Worm (Caenorhabditis elegans): ENCODE results near the gene clec-54.

Gene clec-54

ce11 chrV:14468196-14468874, 8.4 kb upstream of the clec-54 start, which contains the start of gene srz-97 (continued):
- TF ChIP-seq madf-9 (GFP tag; conservative IDR thresholded peaks at IDR 0.05) (no peak), set-16 (GFP tag; IDR thresholded peaks at IDR 0.05) (no peak; the same call in none of the 2 replicates), pqm-1 (tag; optimal IDR thresholded peaks at IDR 0.05) (no peak), F44E2.7 (GFP tag; IDR thresholded peaks at IDR 0.05) (no peak), dpl-1 (GFP tag; optimal IDR thresholded peaks at IDR 0.05) (no peak), nhr-11 (tag; optimal IDR thresholded peaks at IDR 0.05) (no peak), spr-3 (GFP tag; optimal IDR thresholded peaks at IDR 0.05) (no peak), tra-1 (GFP tag; IDR thresholded peaks at IDR 0.05) (peak; percentile 40), ceh-20 (GFP tag; IDR thresholded peaks at IDR 0.05) (0 out of 2 replicates have a peak, but pooled peaks have one; percentile 31), spr-1 (tag; optimal IDR thresholded peaks at IDR 0.05) (peak; percentile 42), nhr-25 (tag; optimal IDR thresholded peaks at IDR 0.05; ENCODE audit: borderline replicate concordance, insufficient read depth) (peak; percentile 21), zag-1 (tag; optimal IDR thresholded peaks at IDR 0.05) (no peak), unc-130 (GFP tag; optimal IDR thresholded peaks at IDR 0.05) (peak; percentile 58), lin-29 (GFP tag; IDR thresholded peaks at IDR 0.05) (no peak), php-3 (GFP tag; IDR thresholded peaks at IDR 0.05) (peak; percentile 61; the same call in 1 of the 2 replicates), ceh-44 (GFP tag; IDR thresholded peaks at IDR 0.05) (0 out of 2 replicates have a peak, but pooled peaks have one; percentile 58), aly-2 (tag; optimal IDR thresholded peaks at IDR 0.05) (no peak), ceh-62 (tag; optimal IDR thresholded peaks at IDR 0.05) (no peak), mxl-2 (GFP tag; conservative IDR thresholded peaks at IDR 0.05) (no peak), dmd-6 (GFP tag; IDR thresholded peaks at IDR 0.05) (peak; percentile 37), dmd-9 (GFP tag; IDR thresholded peaks at IDR 0.05) (no peak), Y75B8A.6 (GFP tag; IDR thresholded peaks at IDR 0.05) (no peak), vab-7 (GFP tag; IDR thresholded peaks at IDR 0.05) (no peak), daf-19 (GFP tag; conservative IDR thresholded peaks at IDR 0.05) (0 out of 2 replicates have a peak, but pooled peaks have one; percentile 29), madf-5 (GFP tag; IDR thresholded peaks at IDR 0.05) (no peak), tag-97 (GFP tag; IDR thresholded peaks at IDR 0.05) (no peak), ztf-7 (tag; optimal IDR thresholded peaks at IDR 0.05) (no peak), T20F7.1 (GFP tag; optimal IDR thresholded peaks at IDR 0.05) (no peak), fos-1 (tag; optimal IDR thresholded peaks at IDR 0.05) (no peak), hif-1 (tag; optimal IDR thresholded peaks at IDR 0.05) (no peak), nhr-10 (tag; optimal IDR thresholded peaks at IDR 0.05) (no peak), unc-39 (tag; optimal IDR thresholded peaks at IDR 0.05) (no peak), ceh-82 (tag; optimal IDR thresholded peaks at IDR 0.05) (no peak), lin-15B (tag; optimal IDR thresholded peaks at IDR 0.05) (no peak), mep-1 (tag; optimal IDR thresholded peaks at IDR 0.05) (no peak), saeg-2 (GFP tag; IDR thresholded peaks at IDR 0.05) (no peak), duxl-1 (tag; optimal IDR thresholded peaks at IDR 0.05; ENCODE audit: poor library complexity) (no peak), nhr-28 (tag; optimal IDR thresholded peaks at IDR 0.05) (no peak), lin-1 (GFP tag; IDR thresholded peaks at IDR 0.05) (peak; percentile 68; the same call in 1 of the 2 replicates), fkh-10 (GFP tag; optimal IDR thresholded peaks at IDR 0.05) (no peak), D1046.2 (GFP tag; IDR thresholded peaks at IDR 0.05) (no peak), Y105C5A.15 (GFP tag; IDR thresholded peaks at IDR 0.05) (0 out of 2 replicates have a peak, but pooled peaks have one; percentile 30), daf-16 (GFP tag; optimal IDR thresholded peaks at IDR 0.05) (peak; percentile 49 to 67), daf-16 (tag; optimal IDR thresholded peaks at IDR 0.05) (peak; percentile 69), F26F4.8 (GFP tag; conservative IDR thresholded peaks at IDR 0.05) (no peak), nhr-237 (tag; optimal IDR thresholded peaks at IDR 0.05) (no peak), arid-1 (GFP tag; conservative IDR thresholded peaks at IDR 0.05) (0 out of 2 replicates have a peak, but pooled peaks have one; percentile 26), ces-1 (GFP tag; optimal IDR thresholded peaks at IDR 0.05) (no peak), ctbp-1 (GFP tag; IDR thresholded peaks at IDR 0.05) (peak; percentile 33; the same call in 1 of the 2 replicates), ztf-11 (tag; optimal IDR thresholded peaks at IDR 0.05) (no peak), lin-13 (GFP tag; optimal IDR thresholded peaks at IDR 0.05) (no peak)

Data from whole organism, L4 larva.